Worm (Caenorhabditis elegans) whole organism, L3 larva: ENCODE results near the gene C29E4.17.

ENCODE experiments used
- ZK546.5 ChIP-seq: sonication (generic microtip); optimal IDR thresholded peaks from 2 replicates; lab custom pipeline; 2017; ENCODE audit warnings: missing biosample characterization, missing genetic modification characterization
- aly-2 ChIP-seq: fragments of 150-350 bp; optimal IDR thresholded peaks from 2 replicates; lab custom pipeline; 2014; ENCODE audit warnings: missing biosample characterization, missing genetic modification characterization
- ceh-16 ChIP-seq: sonication (generic microtip); optimal IDR thresholded peaks from 2 replicates; lab custom pipeline; 2017; ENCODE audit warnings: missing biosample characterization, missing genetic modification characterization
- ceh-28 ChIP-seq: fragments of 150-350 bp; optimal IDR thresholded peaks from 2 replicates; lab custom pipeline; 2014; ENCODE audit warnings: missing biosample characterization, missing genetic modification reagents, missing genetic modification characterization
- ceh-82 ChIP-seq: fragments of 150-350 bp; optimal IDR thresholded peaks from 2 replicates; lab custom pipeline; 2014; ENCODE audit warnings: missing biosample characterization, missing genetic modification characterization
- daf-12 ChIP-seq: fragments of 150-350 bp; optimal IDR thresholded peaks from 2 replicates; lab custom pipeline; 2014; ENCODE audit warnings: missing biosample characterization, missing genetic modification reagents, missing genetic modification characterization
- egl-27 ChIP-seq: sonication (generic microtip); optimal IDR thresholded peaks from 4 replicates; lab custom pipeline; 2017; ENCODE audit warnings: missing biosample characterization, missing genetic modification reagents, missing genetic modification characterization
- egl-5 ChIP-seq: fragments of 150-350 bp; optimal IDR thresholded peaks from 2 replicates; lab custom pipeline; 2017; ENCODE audit warnings: missing biosample characterization, missing genetic modification reagents, missing genetic modification characterization, inconsistent platforms
- elt-1 ChIP-seq: fragments of 150-350 bp; optimal IDR thresholded peaks from 2 replicates; lab custom pipeline; 2014; ENCODE audit warnings: missing biosample characterization, missing genetic modification characterization
- elt-2 ChIP-seq: sonication (generic microtip); optimal IDR thresholded peaks from 2 replicates; lab custom pipeline; 2016; ENCODE audit warnings: missing genetic modification reagents, mild to moderate bottlenecking, missing genetic modification characterization, missing compliant biosample characterization
- elt-3 ChIP-seq, 3 experiments: fragments of 150-350 bp in 1 of 3; sonication (generic microtip) in 2 of 3; optimal IDR thresholded peaks; 2 replicates in 2 of 3; 4 replicates in 1 of 3; lab custom pipeline; 2014 to 2017; ENCODE audit warnings: missing biosample characterization in 3 of 3, missing genetic modification characterization in 3 of 3
- eor-1 ChIP-seq, 2 experiments: fragments of 150-350 bp; optimal IDR thresholded peaks; 2 replicates each; lab custom pipeline; 2014 to 2018; ENCODE audit warnings: missing biosample characterization in 2 of 2, missing genetic modification characterization in 2 of 2
- fkh-10 ChIP-seq: sonication (generic microtip); optimal IDR thresholded peaks from 2 replicates; lab custom pipeline; 2017; ENCODE audit warnings: missing biosample characterization, missing genetic modification reagents, missing genetic modification characterization
- fkh-2 ChIP-seq: fragments of 150-350 bp; optimal IDR thresholded peaks from 2 replicates; lab custom pipeline; 2014; ENCODE audit warnings: missing biosample characterization, missing genetic modification reagents, missing genetic modification characterization
- fos-1 ChIP-seq: fragments of 150-350 bp; optimal IDR thresholded peaks from 2 replicates; lab custom pipeline; 2014; ENCODE audit warnings: missing biosample characterization, missing genetic modification characterization
- hmg-11 ChIP-seq: sonication (generic microtip); optimal IDR thresholded peaks from 2 replicates; lab custom pipeline; 2016; ENCODE audit warnings: missing genetic modification characterization, missing compliant biosample characterization
- jun-1 ChIP-seq: fragments of 150-350 bp; optimal IDR thresholded peaks from 2 replicates; lab custom pipeline; 2014; ENCODE audit warnings: missing biosample characterization, missing genetic modification reagents, missing genetic modification characterization
- lin-15B ChIP-seq: fragments of 150-350 bp; optimal IDR thresholded peaks from 2 replicates; lab custom pipeline; 2014; ENCODE audit warnings: missing biosample characterization, missing genetic modification characterization
- lin-39 ChIP-seq: fragments of 150-350 bp; optimal IDR thresholded peaks from 2 replicates; lab custom pipeline; 2018; ENCODE audit warnings: missing biosample characterization, missing genetic modification reagents, missing genetic modification characterization
- lsy-12 ChIP-seq: sonication (generic microtip); optimal IDR thresholded peaks from 2 replicates; lab custom pipeline; 2016; ENCODE audit warnings: mild to moderate bottlenecking, missing genetic modification characterization, missing compliant biosample characterization
- mml-1 ChIP-seq: fragments of 150-350 bp; sonication (generic microtip); optimal IDR thresholded peaks from 3 replicates; lab custom pipeline; 2014; ENCODE audit warnings: missing biosample characterization, missing genetic modification characterization
- nfya-1 ChIP-seq: sonication (generic microtip); optimal IDR thresholded peaks from 2 replicates; lab custom pipeline; 2017; ENCODE audit warnings: missing genetic modification characterization, mild to moderate bottlenecking, missing compliant biosample characterization, antibody characterized with exemption, moderate library complexity; ENCODE audit not compliant: insufficient read depth
- nhr-11 ChIP-seq: fragments of 150-350 bp; optimal IDR thresholded peaks from 2 replicates; lab custom pipeline; 2014; ENCODE audit warnings: missing biosample characterization, missing genetic modification characterization
- nhr-12 ChIP-seq: fragments of 150-350 bp; optimal IDR thresholded peaks from 2 replicates; lab custom pipeline; 2014; ENCODE audit warnings: missing biosample characterization, missing genetic modification characterization
- nhr-23 ChIP-seq: fragments of 150-350 bp; optimal IDR thresholded peaks from 2 replicates; lab custom pipeline; 2014; ENCODE audit warnings: missing biosample characterization, missing genetic modification reagents, missing genetic modification characterization
- nhr-25 ChIP-seq: sonication (generic microtip); optimal IDR thresholded peaks from 2 replicates; lab custom pipeline; 2017; ENCODE audit warnings: missing biosample characterization, missing genetic modification characterization
- nhr-28 ChIP-seq: fragments of 150-350 bp; optimal IDR thresholded peaks from 2 replicates; lab custom pipeline; 2014; ENCODE audit warnings: missing biosample characterization, missing genetic modification characterization
- nhr-43 ChIP-seq: sonication (generic microtip); optimal IDR thresholded peaks from 2 replicates; lab custom pipeline; 2016; ENCODE audit warnings: mild to moderate bottlenecking, missing genetic modification characterization, missing compliant biosample characterization; ENCODE audit not compliant: poor library complexity, severe bottlenecking
- nhr-67 ChIP-seq: fragments of 150-350 bp; optimal IDR thresholded peaks from 2 replicates; lab custom pipeline; 2014; ENCODE audit warnings: missing biosample characterization, missing genetic modification characterization
- nhr-76 ChIP-seq: fragments of 150-350 bp; sonication (generic microtip); optimal IDR thresholded peaks from 5 replicates; lab custom pipeline; 2014; ENCODE audit warnings: missing biosample characterization, missing genetic modification characterization
- nhr-77 ChIP-seq: fragments of 150-350 bp; optimal IDR thresholded peaks from 2 replicates; lab custom pipeline; 2014; ENCODE audit warnings: missing biosample characterization, missing genetic modification characterization
- pha-4 ChIP-seq: fragments of 150-350 bp; optimal IDR thresholded peaks from 2 replicates; lab custom pipeline; 2014; ENCODE audit warnings: missing biosample characterization, missing genetic modification reagents, missing genetic modification characterization
- pqm-1 ChIP-seq: fragments of 150-350 bp; optimal IDR thresholded peaks from 2 replicates; lab custom pipeline; 2017; ENCODE audit warnings: missing biosample characterization, missing genetic modification characterization, inconsistent platforms
- sea-2 ChIP-seq: fragments of 150-350 bp; sonication (generic microtip); optimal IDR thresholded peaks from 4 replicates; lab custom pipeline; 2014; ENCODE audit warnings: missing biosample characterization, missing genetic modification reagents, missing genetic modification characterization
- skn-1 ChIP-seq: fragments of 150-350 bp; optimal IDR thresholded peaks from 2 replicates; lab custom pipeline; 2014; ENCODE audit warnings: missing biosample characterization, missing genetic modification characterization
- snpc-4 ChIP-seq: fragments of 150-350 bp; optimal IDR thresholded peaks from 2 replicates; lab custom pipeline; 2014; ENCODE audit warnings: missing biosample characterization, missing genetic modification characterization
- tbx-2 ChIP-seq: sonication (generic microtip); optimal IDR thresholded peaks from 2 replicates; lab custom pipeline; 2016; ENCODE audit warnings: mild to moderate bottlenecking, missing genetic modification characterization, missing compliant biosample characterization
- unc-39 ChIP-seq: sonication (generic microtip); optimal IDR thresholded peaks from 4 replicates; lab custom pipeline; 2017; ENCODE audit warnings: missing biosample characterization, missing genetic modification characterization
- unc-62 ChIP-seq: fragments of 150-350 bp; sonication (generic microtip); optimal IDR thresholded peaks from 4 replicates; lab custom pipeline; 2014; ENCODE audit warnings: missing biosample characterization, missing genetic modification reagents, missing genetic modification characterization
- ztf-4 ChIP-seq: fragments of 150-350 bp; optimal IDR thresholded peaks from 2 replicates; lab custom pipeline; 2014; ENCODE audit warnings: missing biosample characterization, missing genetic modification characterization

Gene C29E4.17

DNA sequence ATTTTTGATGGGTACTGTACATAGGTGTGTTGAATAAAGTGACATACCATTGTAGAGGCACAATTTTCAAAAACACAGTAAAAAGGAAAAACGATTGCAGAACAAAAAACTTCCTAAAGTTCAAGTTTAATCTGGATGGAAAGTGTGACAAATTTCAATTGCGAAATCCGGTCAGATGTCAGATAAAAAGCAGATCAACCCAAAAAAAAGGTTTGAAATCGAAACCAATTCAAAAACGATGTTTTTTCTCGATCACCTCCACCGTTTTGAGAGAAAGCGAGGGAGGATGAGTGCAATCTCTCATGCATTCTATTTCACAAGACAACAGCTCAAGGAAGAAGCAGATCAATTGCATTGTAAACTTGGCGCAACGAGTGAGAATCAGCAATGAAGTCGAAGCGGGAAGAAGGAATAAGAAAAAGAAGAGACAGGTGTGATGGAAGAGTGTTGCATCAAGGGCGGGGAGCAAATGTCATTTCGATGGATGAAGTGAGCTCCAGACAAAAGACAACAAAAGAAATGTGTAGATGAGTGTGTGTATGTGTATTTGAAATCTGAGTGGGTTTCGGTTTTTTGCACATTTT lies 42.1 kb upstream of the C29E4.17 start:
- TF ChIP-seq elt-1 (tag; lab: Kevin White, UChicago) (no peak), fkh-10 (GFP tag; lab: Kevin White, UChicago) (no peak), mml-1 (no peak), lin-39 (tag; lab: Kevin White, UChicago) (no peak), fos-1 (no peak), elt-2 (no peak), ceh-16 (no peak), nhr-25 (tag; lab: Kevin White, UChicago) (no peak), nhr-28 (tag; lab: Kevin White, UChicago) (no peak), ceh-82 (tag; lab: Kevin White, UChicago) (no peak), snpc-4 (tag; lab: Kevin White, UChicago) (no peak), fkh-2 (tag; lab: Kevin White, UChicago) (no peak), lsy-12 (tag; lab: Kevin White, UChicago) (no peak), unc-62 (no peak), ceh-28 (no peak), egl-27 (no peak)

- TF ChIP-seq pha-4 (tag; lab: Kevin White, UChicago): no peak
- TF ChIP-seq nhr-76 (tag; lab: Kevin White, UChicago): no peak
- no peak for TF ChIP-seq pqm-1 (tag; lab: Kevin White, UChicago)
- TF ChIP-seq egl-5 (tag; lab: Kevin White, UChicago): no peak
- TF ChIP-seq ceh-82 (tag; lab: Kevin White, UChicago): no peak
- TF ChIP-seq aly-2 (tag; lab: Kevin White, UChicago): no peak
- no peak for TF ChIP-seq eor-1 (tag; optimal IDR thresholded peaks at IDR 0.05; lab: Kevin White, UChicago)
- no peak for TF ChIP-seq lin-15B (tag; lab: Kevin White, UChicago)
- TF ChIP-seq, all 47 proteins: peak for 0
Observed at ce11 chrIII:7882900-7883299, 39.4 kb upstream of the C29E4.17 start, which contains the start of gene ZK688.9. TSS of gene ZK688.9 (minus strand) at chrIII:7883000.

DNA sequence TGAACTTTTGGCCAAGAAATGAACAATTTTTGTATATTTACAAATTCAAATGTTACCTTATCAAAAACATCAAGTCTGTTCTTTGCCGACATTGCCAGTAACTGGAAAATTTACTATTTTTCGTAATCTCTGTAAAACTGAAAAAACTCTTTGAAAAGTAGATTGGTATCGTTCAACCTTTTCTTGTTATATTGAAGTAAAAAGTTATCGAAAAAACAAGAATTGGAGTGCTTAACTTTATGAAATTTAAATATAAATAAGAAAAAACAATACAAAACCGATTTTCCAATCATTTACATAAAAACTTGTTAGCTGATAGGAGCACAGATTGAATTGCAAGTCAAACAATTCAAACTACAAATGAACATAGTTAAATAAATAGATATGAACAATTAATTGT lies 37.4 kb upstream of the C29E4.17 start, which contains the start of gene ZK688.11:
Gene ZK688.11, minus strand, starts transcription at position 101 of the 400 bp plus-strand sequence.
- TF ChIP-seq daf-12 (tag; lab: Kevin White, UChicago) (no peak), ceh-28 (peak; percentile 3), pha-4 (tag; lab: Kevin White, UChicago) (no peak), elt-2 (no peak), tbx-2 (tag; lab: Kevin White, UChicago) (no peak), nhr-28 (tag; lab: Kevin White, UChicago) (no peak), nhr-25 (tag; lab: Kevin White, UChicago) (no peak)

DNA sequence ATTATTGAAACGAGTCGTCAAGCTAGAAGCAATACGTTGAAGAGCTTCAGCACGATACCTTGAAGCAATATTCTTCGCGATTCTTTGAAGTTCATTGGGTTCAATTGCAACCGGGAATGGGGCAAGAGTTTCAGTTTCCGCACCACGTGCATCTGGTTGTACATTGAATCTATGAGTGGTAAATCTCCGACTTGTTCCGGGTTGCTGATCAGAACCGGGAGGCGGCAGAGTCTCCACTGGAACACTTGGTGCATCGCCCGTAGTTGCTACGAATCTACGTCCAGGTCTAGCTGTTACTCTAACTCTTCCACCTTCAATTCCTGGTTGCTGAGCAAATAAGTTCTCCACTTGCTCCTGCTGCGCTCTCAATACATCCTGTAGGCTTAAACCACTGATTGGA lies 33.3 kb upstream of the C29E4.17 start:
- TF ChIP-seq nhr-28 (tag; lab: Kevin White, UChicago) (no peak), unc-39 (tag; lab: Kevin White, UChicago) (no peak), pqm-1 (tag; lab: Kevin White, UChicago) (no peak), pha-4 (tag; lab: Kevin White, UChicago) (no peak), nhr-12 (no peak), nhr-77 (no peak)
- TF ChIP-seq, all 47 proteins: peak for 0

- peak; percentile 75 for TF ChIP-seq nhr-43 (tag; lab: Kevin White, UChicago)
- TF ChIP-seq nhr-67 (tag; lab: Kevin White, UChicago): no peak
- peak; percentile 69 for TF ChIP-seq lin-15B (tag; lab: Kevin White, UChicago)
- TF ChIP-seq sea-2: no peak
- TF ChIP-seq elt-2: peak; percentile 59
- no peak for TF ChIP-seq ztf-4 (tag; lab: Kevin White, UChicago)
- TF ChIP-seq jun-1 (tag; lab: Kevin White, UChicago): peak; percentile 50
- no peak for TF ChIP-seq elt-1 (tag; lab: Kevin White, UChicago)
- TF ChIP-seq nhr-12: no peak
- TF ChIP-seq nhr-23 (tag; lab: Kevin White, UChicago): peak; percentile 66
- TF ChIP-seq pqm-1 (tag; lab: Kevin White, UChicago): peak; percentile 12
- TF ChIP-seq ZK546.5 (tag; lab: Kevin White, UChicago): no peak
- TF ChIP-seq lsy-12 (tag; lab: Kevin White, UChicago): peak; percentile 68
- TF ChIP-seq elt-3 (tag; optimal IDR thresholded peaks at IDR 0.05; lab: Kevin White, UChicago): no peak
- no peak for TF ChIP-seq nhr-77
- TF ChIP-seq fos-1: no peak
- TF ChIP-seq egl-5 (tag; lab: Kevin White, UChicago): peak; percentile 44
- peak; percentile 77 for TF ChIP-seq hmg-11 (tag; lab: Kevin White, UChicago)
- TF ChIP-seq aly-2 (tag; lab: Kevin White, UChicago): no peak
- no peak for TF ChIP-seq unc-39 (tag; lab: Kevin White, UChicago)
- TF ChIP-seq nfya-1 (tag; lab: Kevin White, UChicago): peak; percentile 88
- TF ChIP-seq nhr-76 (tag; lab: Kevin White, UChicago): peak; percentile 38
- TF ChIP-seq ceh-82 (tag; lab: Kevin White, UChicago): peak; percentile 25
- no peak for TF ChIP-seq skn-1 (tag; lab: Kevin White, UChicago)
- peak; percentile 86 for TF ChIP-seq lin-39 (tag; lab: Kevin White, UChicago)
- TF ChIP-seq egl-27: peak; percentile 19
- TF ChIP-seq nhr-11 (tag; lab: Kevin White, UChicago): no peak
- no peak for TF ChIP-seq unc-62
Observed at ce11 chrIII:7891573-7892306, 30.6 kb upstream of the C29E4.17 start, which contains the start of the genes ZK688.5 and fahd-1. TSS of gene ZK688.5 (minus strand) at chrIII:7891623. TSS of gene fahd-1 (plus strand) at chrIII:7892256.
